Fruit fly (Drosophila melanogaster) whole organism, embryonic: ENCODE results near the gene CG14795.
A peak's percentile ranks its signal among the peaks of the same experiment; 100 is the strongest.

ENCODE experiments used
- Atf6 ChIP-seq: fragments of 200-800 bp; sonication (Bioruptor generic); IDR thresholded peaks from 2 replicates; pipeline ENCODE4 v1.3.6; 2022; ENCODE audit warnings: missing biosample characterization, missing genetic modification characterization
- B-H2 ChIP-seq: fragments of 200-800 bp; sonication (Bioruptor generic); optimal IDR thresholded peaks from 2 replicates; lab custom pipeline; 2018; ENCODE audit warnings: missing biosample characterization, mild to moderate bottlenecking, missing genetic modification characterization
- CG10462 ChIP-seq: fragments of 200-800 bp; sonication (Bioruptor generic); optimal IDR thresholded peaks from 2 replicates; lab custom pipeline; 2016; ENCODE audit warnings: missing biosample characterization, missing genetic modification characterization
- CG11085 ChIP-seq: fragments of 200-800 bp; sonication (Bioruptor generic); IDR thresholded peaks from 2 replicates; pipeline ENCODE4 v1.3.6; 2022; ENCODE audit warnings: missing biosample characterization, missing genetic modification characterization
- CG12155 ChIP-seq: fragments of 200-800 bp; sonication (Bioruptor generic); optimal IDR thresholded peaks from 3 replicates; lab custom pipeline; 2016; ENCODE audit warnings: missing biosample characterization, missing genetic modification characterization
- CG13624 ChIP-seq: fragments of 200-800 bp; sonication (Bioruptor generic); optimal IDR thresholded peaks from 2 replicates; lab custom pipeline; 2016; ENCODE audit warnings: missing biosample characterization, missing genetic modification characterization
- CG13894 ChIP-seq: fragments of 200-800 bp; sonication (Bioruptor generic); optimal IDR thresholded peaks from 3 replicates; lab custom pipeline; 2018; ENCODE audit warnings: missing biosample characterization, mild to moderate bottlenecking, missing genetic modification characterization, moderate library complexity
- CG2875 ChIP-seq: fragments of 200-800 bp; sonication (Bioruptor generic); optimal IDR thresholded peaks from 2 replicates; lab custom pipeline; 2017; ENCODE audit warnings: missing biosample characterization, mild to moderate bottlenecking, missing genetic modification characterization, missing genetic modification reagents
- CG2889 ChIP-seq: fragments of 200-800 bp; sonication (Bioruptor generic); IDR thresholded peaks from 3 replicates; pipeline ENCODE4 v1.3.6; 2022; ENCODE audit warnings: missing biosample characterization, missing genetic modification characterization
- CG31224 ChIP-seq: fragments of 200-800 bp; sonication (Bioruptor generic); IDR thresholded peaks from 2 replicates; pipeline ENCODE4 v1.3.6; 2022; ENCODE audit warnings: missing biosample characterization, missing genetic modification characterization
- CG33213 ChIP-seq: fragments of 200-800 bp; sonication (Bioruptor generic); optimal IDR thresholded peaks from 3 replicates; lab custom pipeline; 2016; ENCODE audit warnings: missing biosample characterization, missing genetic modification characterization
- CG34224 ChIP-seq: fragments of 200-800 bp; sonication (Bioruptor generic); IDR thresholded peaks from 3 replicates; pipeline ENCODE4 v1.3.6; 2022; ENCODE audit warnings: missing biosample characterization, missing genetic modification characterization; ENCODE audit not compliant: partially characterized antibody
- CG42726 ChIP-seq: fragments of 200-800 bp; sonication (Bioruptor generic); IDR thresholded peaks from 2 replicates; pipeline ENCODE4 v1.3.6; 2022; ENCODE audit warnings: missing biosample characterization, missing genetic modification characterization; ENCODE audit not compliant: partially characterized antibody
- CG4404 ChIP-seq: fragments of 200-800 bp; sonication (Bioruptor generic); IDR thresholded peaks from 2 replicates; pipeline ENCODE4 v1.3.6; 2022; ENCODE audit warnings: missing biosample characterization, missing genetic modification characterization
- CG7963 ChIP-seq: fragments of 200-800 bp; sonication (Bioruptor generic); IDR thresholded peaks from 3 replicates; pipeline ENCODE4 v1.3.6; 2022; ENCODE audit warnings: missing biosample characterization, missing genetic modification characterization; ENCODE audit not compliant: partially characterized antibody
- CG8089 ChIP-seq: fragments of 200-800 bp; sonication (Bioruptor generic); optimal IDR thresholded peaks from 3 replicates; lab custom pipeline; 2016; ENCODE audit warnings: missing biosample characterization, missing genetic modification characterization
- CG8290 ChIP-seq, 3 experiments: fragments of 200-800 bp; sonication (Bioruptor generic); optimal IDR thresholded peaks; 2 replicates each; lab custom pipeline; 2016 to 2019; ENCODE audit warnings: missing biosample characterization in 3 of 3, missing genetic modification characterization in 3 of 3, mild to moderate bottlenecking in 2 of 3, moderate library complexity in 1 of 3
- CG8924 ChIP-seq: fragments of 200-800 bp; optimal IDR thresholded peaks from 3 replicates; lab custom pipeline; 2019; ENCODE audit warnings: missing biosample characterization, mild to moderate bottlenecking, missing genetic modification characterization, moderate library complexity
- CoRest ChIP-seq: fragments of 200-800 bp; sonication (Bioruptor generic); optimal IDR thresholded peaks from 3 replicates; lab custom pipeline; 2018; ENCODE audit warnings: missing biosample characterization, mild to moderate bottlenecking, missing genetic modification characterization, moderate library complexity
- Doc3 ChIP-seq: fragments of 200-800 bp; sonication (Bioruptor generic); IDR thresholded peaks from 3 replicates; pipeline ENCODE4 v1.3.6; 2022; ENCODE audit warnings: missing biosample characterization, missing genetic modification characterization; ENCODE audit not compliant: partially characterized antibody
- E2f2 ChIP-seq: fragments of 200-800 bp; sonication (Bioruptor generic); IDR thresholded peaks from 2 replicates; pipeline ENCODE4 v1.3.6; 2022; ENCODE audit warnings: missing biosample characterization, missing genetic modification characterization
- Lhr ChIP-seq: fragments of 200-800 bp; sonication (Bioruptor generic); optimal IDR thresholded peaks from 3 replicates; lab custom pipeline; 2017; ENCODE audit warnings: mild to moderate bottlenecking, missing biosample characterization, missing genetic modification reagents, missing genetic modification characterization
- Meics ChIP-seq: fragments of 200-800 bp; sonication (Bioruptor generic); optimal IDR thresholded peaks from 2 replicates; lab custom pipeline; 2017; ENCODE audit warnings: missing biosample characterization, mild to moderate bottlenecking, missing genetic modification characterization
- NC2β ChIP-seq: fragments of 200-800 bp; sonication (Bioruptor generic); optimal IDR thresholded peaks from 2 replicates; lab custom pipeline; 2016; ENCODE audit warnings: missing biosample characterization, missing genetic modification characterization
- NfI ChIP-seq: fragments of 200-800 bp; sonication (Bioruptor generic); optimal IDR thresholded peaks from 3 replicates; lab custom pipeline; 2018; ENCODE audit warnings: missing biosample characterization, mild to moderate bottlenecking, missing genetic modification characterization, moderate library complexity
- Scr ChIP-seq: fragments of 200-800 bp; sonication (Bioruptor generic); IDR thresholded peaks from 2 replicates; pipeline ENCODE4 v1.3.6; 2022; ENCODE audit warnings: missing biosample characterization, missing genetic modification characterization; ENCODE audit not compliant: partially characterized antibody
- Six4 ChIP-seq: fragments of 200-800 bp; sonication (Bioruptor generic); optimal IDR thresholded peaks from 2 replicates; lab custom pipeline; 2016; ENCODE audit warnings: missing biosample characterization, missing genetic modification characterization
- Ssrp ChIP-seq: fragments of 200-800 bp; sonication (Bioruptor generic); optimal IDR thresholded peaks from 2 replicates; lab custom pipeline; 2018; ENCODE audit warnings: missing biosample characterization, mild to moderate bottlenecking, missing genetic modification characterization, moderate library complexity
- Xrp1 ChIP-seq: fragments of 200-800 bp; sonication (Bioruptor generic); IDR thresholded peaks from 2 replicates; pipeline ENCODE4 v1.3.6; 2022; ENCODE audit warnings: missing biosample characterization, missing genetic modification characterization
- bbx ChIP-seq: fragments of 200-800 bp; sonication (Bioruptor generic); IDR thresholded peaks from 2 replicates; pipeline ENCODE4 v1.3.6; 2022; ENCODE audit warnings: missing biosample characterization, missing genetic modification characterization; ENCODE audit not compliant: partially characterized antibody
- chm ChIP-seq: fragments of 200-800 bp; sonication (Bioruptor generic); IDR thresholded peaks from 2 replicates; pipeline ENCODE4 v1.3.6; 2022; ENCODE audit warnings: missing biosample characterization, missing genetic modification characterization
- dmrt11E ChIP-seq: fragments of 200-800 bp; sonication (Bioruptor generic); optimal IDR thresholded peaks from 3 replicates; lab custom pipeline; 2018; ENCODE audit warnings: missing biosample characterization, mild to moderate bottlenecking, missing genetic modification characterization, moderate library complexity
- dmrt99B ChIP-seq: fragments of 200-800 bp; sonication (Bioruptor generic); optimal IDR thresholded peaks from 2 replicates; lab custom pipeline; 2018; ENCODE audit warnings: missing biosample characterization, mild to moderate bottlenecking, missing genetic modification characterization, moderate library complexity
- eyg ChIP-seq: fragments of 200-800 bp; sonication (Bioruptor generic); optimal IDR thresholded peaks from 3 replicates; lab custom pipeline; 2016; ENCODE audit warnings: missing biosample characterization, missing genetic modification characterization
- fd96Cb ChIP-seq: fragments of 200-800 bp; sonication (Bioruptor generic); optimal IDR thresholded peaks from 2 replicates; lab custom pipeline; 2018; ENCODE audit warnings: missing biosample characterization, mild to moderate bottlenecking, missing genetic modification characterization, moderate library complexity
- gem ChIP-seq: fragments of 200-800 bp; sonication (Bioruptor generic); optimal IDR thresholded peaks from 2 replicates; lab custom pipeline; 2019; ENCODE audit warnings: missing biosample characterization, mild to moderate bottlenecking, missing genetic modification characterization, moderate library complexity
- grau ChIP-seq: fragments of 200-800 bp; optimal IDR thresholded peaks from 3 replicates; lab custom pipeline; 2019; ENCODE audit warnings: missing biosample characterization, mild to moderate bottlenecking, missing genetic modification characterization, moderate library complexity
- hkb ChIP-seq, 2 experiments: fragments of 200-800 bp in 1 of 2; fragments of >200 bp in 1 of 2; sonication (Bioruptor generic) in 1 of 2; IDR thresholded peaks in 1 of 2; optimal IDR thresholded peaks in 1 of 2; 2 replicates each; pipeline versions ENCODE4 v1.3.6 to Lab custom; 2017 to 2022; ENCODE audit warnings: missing biosample characterization in 1 of 2, missing genetic modification characterization in 1 of 2
- kah ChIP-seq: fragments of 200-800 bp; sonication (Bioruptor generic); optimal IDR thresholded peaks from 2 replicates; lab custom pipeline; 2018; ENCODE audit warnings: missing biosample characterization, mild to moderate bottlenecking, missing genetic modification characterization
- lab ChIP-seq: fragments of 200-800 bp; sonication (Bioruptor generic); optimal IDR thresholded peaks from 3 replicates; lab custom pipeline; 2017; ENCODE audit warnings: missing biosample characterization, missing genetic modification characterization, mild to moderate bottlenecking, moderate library complexity, missing genetic modification reagents
- lilli ChIP-seq: fragments of 200-800 bp; sonication (Bioruptor generic); optimal IDR thresholded peaks from 3 replicates; lab custom pipeline; 2016; ENCODE audit warnings: missing biosample characterization, missing genetic modification characterization
- pho ChIP-seq: fragments of 200-800 bp; sonication (Bioruptor generic); optimal IDR thresholded peaks from 2 replicates; lab custom pipeline; 2016; ENCODE audit warnings: missing biosample characterization, missing genetic modification characterization
- sqz ChIP-seq: fragments of 200-800 bp; sonication (Bioruptor generic); optimal IDR thresholded peaks from 3 replicates; lab custom pipeline; 2018; ENCODE audit warnings: missing biosample characterization, mild to moderate bottlenecking, missing genetic modification characterization
- stc ChIP-seq: fragments of 200-800 bp; sonication (Bioruptor generic); IDR thresholded peaks from 2 replicates; pipeline ENCODE4 v1.3.6; 2022; ENCODE audit warnings: missing biosample characterization, missing genetic modification characterization
- unpg ChIP-seq: fragments of 200-800 bp; sonication (Bioruptor generic); optimal IDR thresholded peaks from 3 replicates; lab custom pipeline; 2018; ENCODE audit warnings: missing biosample characterization, mild to moderate bottlenecking, missing genetic modification characterization, moderate library complexity
- vvl ChIP-seq: fragments of 200-800 bp; sonication (Bioruptor generic); IDR thresholded peaks from 2 replicates; pipeline ENCODE4 v1.3.6; 2022; ENCODE audit warnings: missing biosample characterization, missing genetic modification characterization
- zen ChIP-seq: fragments of 200-800 bp; sonication (Bioruptor generic); optimal IDR thresholded peaks from 3 replicates; lab custom pipeline; 2018; ENCODE audit warnings: missing biosample characterization, mild to moderate bottlenecking, missing genetic modification characterization, moderate library complexity
- zfh2 ChIP-seq: fragments of 200-800 bp; sonication (Bioruptor generic); optimal IDR thresholded peaks from 2 replicates; lab custom pipeline; 2016; ENCODE audit warnings: missing biosample characterization, missing genetic modification characterization

CG14795 gene

DNA sequence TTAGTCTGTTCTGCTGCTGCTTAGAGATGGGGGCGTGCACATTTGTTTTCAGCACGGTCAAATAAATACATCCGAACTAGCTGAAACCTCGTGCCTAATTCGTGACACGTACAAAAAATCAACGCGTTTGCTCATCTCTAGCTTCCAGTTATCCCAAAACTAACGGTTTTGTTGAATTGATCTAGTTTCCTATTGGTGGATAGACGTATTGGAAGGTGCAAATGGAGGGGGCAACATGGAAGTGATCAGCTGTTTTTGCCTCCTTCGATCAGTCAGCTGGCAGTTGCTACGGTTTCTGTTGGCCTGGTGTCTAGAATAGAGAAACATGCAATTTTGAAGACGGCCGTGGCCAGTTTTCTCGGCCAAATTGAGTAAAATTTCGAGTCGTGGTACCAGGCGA is 5.0 kb upstream of the CG14795 start (continued):
- TF ChIP-seq CoRest (tag; lab: Kevin White, UChicago): peak; percentile 21
- TF ChIP-seq NC2β: peak; percentile 0
- TF ChIP-seq CG7963 (GFP tag; lab: Robert Waterston, UW): peak; percentile 76
- TF ChIP-seq CG2875 (GFP tag; lab: Kevin White, UChicago): peak; percentile 14
- TF ChIP-seq CG42726 (GFP tag; lab: Robert Waterston, UW): peak; percentile 83
- peak; percentile 99 for TF ChIP-seq CG31224 (GFP tag; lab: Robert Waterston, UW)
- peak; percentile 14 for TF ChIP-seq NfI (GFP tag; lab: Kevin White, UChicago)
- TF ChIP-seq CG8924 (tag; lab: Kevin White, UChicago): peak; percentile 27
- no peak for TF ChIP-seq sqz (GFP tag; lab: Kevin White, UChicago)
- peak; percentile 12 for TF ChIP-seq CG8290 (GFP tag; optimal IDR thresholded peaks at IDR 0.05; lab: Kevin White, UChicago)
- peak in 1 of 2 experiments; percentile 78 for TF ChIP-seq CG8290 (tag; optimal IDR thresholded peaks at IDR 0.05; lab: Kevin White, UChicago)
- peak; percentile 27 for TF ChIP-seq zfh2 (GFP tag; lab: Kevin White, UChicago)
- peak; percentile 93 for TF ChIP-seq Doc3 (GFP tag; lab: Robert Waterston, UW)
- TF ChIP-seq dmrt99B (tag; lab: Kevin White, UChicago): peak; percentile 28
- peak; percentile 34 for TF ChIP-seq Meics
- TF ChIP-seq Scr (GFP tag; lab: Robert Waterston, UW): peak; percentile 93
- peak; percentile 90 for TF ChIP-seq CG10462 (GFP tag; lab: Kevin White, UChicago)
- TF ChIP-seq CG34224 (GFP tag; lab: Robert Waterston, UW): peak; percentile 95
- peak; percentile 70 for TF ChIP-seq Xrp1
- peak; percentile 53 for TF ChIP-seq lab (GFP tag; lab: Kevin White, UChicago)
- peak; percentile 35 for TF ChIP-seq CG13624
- TF ChIP-seq unpg (GFP tag; lab: Kevin White, UChicago): peak; percentile 27
- TF ChIP-seq Atf6 (GFP tag; lab: Robert Waterston, UW): peak; percentile 63
- no peak for TF ChIP-seq CG2889
- 0 out of 2 replicates have a peak, but pooled peaks have one; percentile 7 for TF ChIP-seq stc (GFP tag; lab: Robert Waterston, UW)
- 0 out of 2 replicates have a peak, but pooled peaks have one; percentile 27 for TF ChIP-seq CG11085
- TF ChIP-seq dmrt11E (tag; lab: Kevin White, UChicago): peak; percentile 5
- peak; percentile 31 for TF ChIP-seq CG12155 (GFP tag; lab: Kevin White, UChicago)
- TF ChIP-seq kah (GFP tag; lab: Kevin White, UChicago): no peak
- TF ChIP-seq CG33213: peak; percentile 35
- TF ChIP-seq chm (GFP tag; lab: Robert Waterston, UW): peak; percentile 57; the same call in 1 of the 2 replicates
- TF ChIP-seq E2f2: peak; percentile 35; the same call in 1 of the 2 replicates
- peak; percentile 73 for TF ChIP-seq CG13894 (tag; lab: Kevin White, UChicago)
- TF ChIP-seq pho: peak; percentile 22
- TF ChIP-seq vvl (GFP tag; lab: Robert Waterston, UW): peak; percentile 46; the same call in 1 of the 2 replicates
- peak; percentile 44 for TF ChIP-seq B-H2 (GFP tag; lab: Kevin White, UChicago)
- TF ChIP-seq Ssrp: peak; percentile 2
- no peak for TF ChIP-seq hkb (optimal IDR thresholded peaks at IDR 0.05; lab: Kevin White, UChicago)
- 0 out of 2 replicates have a peak, but pooled peaks have one; percentile 36 for TF ChIP-seq hkb (GFP tag; IDR thresholded peaks at IDR 0.05; lab: Robert Waterston, UW)
- peak; percentile 94 for TF ChIP-seq bbx
- TF ChIP-seq grau (tag; lab: Kevin White, UChicago): peak; percentile 49
- peak; percentile 64 for TF ChIP-seq lilli (GFP tag; lab: Kevin White, UChicago)
- TF ChIP-seq Six4: peak; percentile 34
- TF ChIP-seq zen: peak; percentile 14
- peak; percentile 30 for TF ChIP-seq eyg (GFP tag; lab: Kevin White, UChicago)
- no peak for TF ChIP-seq fd96Cb
- peak; percentile 62 for TF ChIP-seq Lhr
- TF ChIP-seq gem (tag; lab: Kevin White, UChicago): no peak
- no peak for TF ChIP-seq CG4404 (GFP tag; lab: Robert Waterston, UW)
- no peak for TF ChIP-seq CG8089 (GFP tag; lab: Kevin White, UChicago)
